Worm (Caenorhabditis elegans) whole organism, early embryonic: ENCODE results near the gene fbxa-47.

Experiments
- B0310.2 ChIP-seq: sonication (generic microtip); optimal IDR thresholded peaks from 2 replicates; lab custom pipeline; 2016; ENCODE audit warnings: mild to moderate bottlenecking, missing genetic modification characterization, missing compliant biosample characterization
- F13C5.2 ChIP-seq: sonication (generic microtip); optimal IDR thresholded peaks from 2 replicates; lab custom pipeline; 2017; ENCODE audit warnings: mild to moderate bottlenecking, missing genetic modification characterization, inconsistent platforms, missing compliant biosample characterization
- ama-1 ChIP-seq: fragments of 150-350 bp; optimal IDR thresholded peaks from 2 replicates; lab custom pipeline; 2014
- ceh-36 ChIP-seq: sonication (generic microtip); optimal IDR thresholded peaks from 2 replicates; lab custom pipeline; 2016; ENCODE audit warnings: missing genetic modification characterization, inconsistent platforms, missing compliant biosample characterization
- ets-7 ChIP-seq: sonication (generic microtip); optimal IDR thresholded peaks from 2 replicates; lab custom pipeline; 2016; ENCODE audit warnings: missing genotype, missing genetic modification characterization, missing compliant biosample characterization
- flt-1 ChIP-seq: fragments of 200-800 bp; sonication (Bioruptor generic); IDR thresholded peaks from 2 replicates; pipeline ENCODE4 v1.3.6; 2022; ENCODE audit warnings: missing genetic modification characterization, missing compliant biosample characterization
- hmbx-1 ChIP-seq: sonication (generic microtip); optimal IDR thresholded peaks from 2 replicates; lab custom pipeline; 2016; ENCODE audit warnings: mild to moderate bottlenecking, missing genetic modification characterization, missing compliant biosample characterization
- hmg-4 ChIP-seq: fragments of 200-800 bp; sonication (Bioruptor generic); optimal IDR thresholded peaks from 2 replicates; lab custom pipeline; 2018; ENCODE audit warnings: mild to moderate bottlenecking, missing genetic modification characterization, missing compliant biosample characterization
- hnd-1 ChIP-seq: sonication (generic microtip); optimal IDR thresholded peaks from 2 replicates; lab custom pipeline; 2016; ENCODE audit warnings: missing genetic modification characterization, missing compliant biosample characterization
- pes-1 ChIP-seq: fragments of 200-800 bp; sonication (Bioruptor generic); IDR thresholded peaks from 2 replicates; pipeline ENCODE4 v1.3.6; 2022; ENCODE audit warnings: missing genetic modification reagents, missing genetic modification characterization, missing compliant biosample characterization
- scrt-1 ChIP-seq: fragments of 200-800 bp; sonication (Bioruptor generic); IDR thresholded peaks from 2 replicates; pipeline ENCODE4 v1.3.6; 2022; ENCODE audit warnings: missing genetic modification characterization, missing compliant biosample characterization
- sea-1 ChIP-seq: fragments of 200-800 bp; sonication (Bioruptor generic); conservative IDR thresholded peaks from 2 replicates; pipeline ENCODE4 v1.3.6; 2022; ENCODE audit warnings: missing genetic modification characterization, missing compliant biosample characterization
- tbx-11 ChIP-seq: fragments of 200-800 bp; sonication (Bioruptor generic); IDR thresholded peaks from 2 replicates; pipeline ENCODE4 v1.3.6; 2022; ENCODE audit warnings: missing genetic modification characterization, missing compliant biosample characterization
- tbx-37 ChIP-seq: fragments of 200-800 bp; sonication (Bioruptor generic); conservative IDR thresholded peaks from 2 replicates; pipeline ENCODE4 v1.3.6; 2022; ENCODE audit warnings: missing genetic modification reagents, missing genetic modification characterization, missing compliant biosample characterization

ce11 chrIII:2239587-2240144 is 7.4 kb upstream of the fbxa-47 start, which contains the start of gene C39B5.10:
- TF ChIP-seq hmbx-1 (tag; lab: Kevin White, UChicago) (no peak), sea-1 (GFP tag; lab: Robert Waterston, UW) (no peak), flt-1 (GFP tag; lab: Robert Waterston, UW) (no peak), hnd-1 (no peak), ceh-36 (tag; lab: Kevin White, UChicago) (no peak), ama-1 (lab: Kevin White, UChicago) (no peak), pes-1 (GFP tag; lab: Robert Waterston, UW) (no peak), ets-7 (tag; lab: Kevin White, UChicago) (no peak), F13C5.2 (tag; lab: Kevin White, UChicago) (no peak), B0310.2 (tag; lab: Kevin White, UChicago) (no peak), tbx-11 (GFP tag; lab: Robert Waterston, UW) (no peak), scrt-1 (GFP tag; lab: Robert Waterston, UW) (no peak), hmg-4 (GFP tag; lab: Kevin White, UChicago) (no peak), tbx-37 (GFP tag; lab: Robert Waterston, UW) (no peak)
